Worm (Caenorhabditis elegans): ENCODE data around the gene scl-17.

Gene scl-17

ce11 chrII:1473481-1473880 is 28.5 kb downstream of the scl-17 start, which contains the start of gene H17B01.5:
Gene H17B01.5 (minus strand): TSS chrII:1473581.
- TF ChIP-seq sea-1 (GFP tag; conservative IDR thresholded peaks at IDR 0.05) = no peak

- no peak for TF ChIP-seq tbx-11 (GFP tag; IDR thresholded peaks at IDR 0.05)
- TF ChIP-seq F13C5.2 (tag; optimal IDR thresholded peaks at IDR 0.05) = no peak
- TF ChIP-seq ets-7 (tag; optimal IDR thresholded peaks at IDR 0.05) = no peak
- no peak for TF ChIP-seq ceh-36 (tag; optimal IDR thresholded peaks at IDR 0.05)
- TF ChIP-seq tbx-37 (GFP tag; conservative IDR thresholded peaks at IDR 0.05) = no peak
Observed at ce11 chrII:1474807-1475206, 29.8 kb downstream of the scl-17 start.

- TF ChIP-seq aly-1 (tag; optimal IDR thresholded peaks at IDR 0.05) = no peak
- TF ChIP-seq hnd-1 (tag; optimal IDR thresholded peaks at IDR 0.05) = no peak
- TF ChIP-seq sea-1 (GFP tag; conservative IDR thresholded peaks at IDR 0.05) = no peak
- TF ChIP-seq F13C5.2 (tag; optimal IDR thresholded peaks at IDR 0.05) = no peak
- no peak for TF ChIP-seq hmg-4 (GFP tag; optimal IDR thresholded peaks at IDR 0.05)
- TF ChIP-seq tra-4 (tag; optimal IDR thresholded peaks at IDR 0.05) = no peak
- no peak for TF ChIP-seq flt-1 (GFP tag; IDR thresholded peaks at IDR 0.05)
- no peak for TF ChIP-seq hmbx-1 (tag; optimal IDR thresholded peaks at IDR 0.05)
- TF ChIP-seq ets-7 (tag; optimal IDR thresholded peaks at IDR 0.05) = no peak
- no peak for TF ChIP-seq B0310.2 (tag; optimal IDR thresholded peaks at IDR 0.05)
- no peak for TF ChIP-seq tbx-37 (GFP tag; conservative IDR thresholded peaks at IDR 0.05)
- no peak for TF ChIP-seq ama-1 (optimal IDR thresholded peaks at IDR 0.05)
Observed at ce11 chrII:1475328-1475727, 30.3 kb downstream of the scl-17 start.

- TF ChIP-seq ets-7 (tag; optimal IDR thresholded peaks at IDR 0.05) (no peak), aly-1 (tag; optimal IDR thresholded peaks at IDR 0.05) (no peak), tbx-37 (GFP tag; conservative IDR thresholded peaks at IDR 0.05) (no peak), B0310.2 (tag; optimal IDR thresholded peaks at IDR 0.05) (no peak), hmg-4 (GFP tag; optimal IDR thresholded peaks at IDR 0.05) (no peak), tra-4 (tag; optimal IDR thresholded peaks at IDR 0.05) (no peak), pes-1 (GFP tag; IDR thresholded peaks at IDR 0.05) (no peak), ceh-36 (tag; optimal IDR thresholded peaks at IDR 0.05) (no peak), ama-1 (optimal IDR thresholded peaks at IDR 0.05) (no peak), sea-1 (GFP tag; conservative IDR thresholded peaks at IDR 0.05) (no peak)
Observed at ce11 chrII:1476016-1476415, 31.0 kb downstream of the scl-17 start.

- no peak for TF ChIP-seq pes-1 (GFP tag; IDR thresholded peaks at IDR 0.05)
- TF ChIP-seq flt-1 (GFP tag; IDR thresholded peaks at IDR 0.05) = no peak
- TF ChIP-seq ets-7 (tag; optimal IDR thresholded peaks at IDR 0.05) = no peak
- no peak for TF ChIP-seq B0310.2 (tag; optimal IDR thresholded peaks at IDR 0.05)
- no peak for TF ChIP-seq scrt-1 (GFP tag; IDR thresholded peaks at IDR 0.05)
- TF ChIP-seq aly-1 (tag; optimal IDR thresholded peaks at IDR 0.05) = no peak
- no peak for TF ChIP-seq ama-1 (optimal IDR thresholded peaks at IDR 0.05)
- TF ChIP-seq ceh-36 (tag; optimal IDR thresholded peaks at IDR 0.05) = no peak
- no peak for TF ChIP-seq tbx-11 (GFP tag; IDR thresholded peaks at IDR 0.05)
- TF ChIP-seq ceh-13 (GFP tag; optimal IDR thresholded peaks at IDR 0.05) = no peak
- TF ChIP-seq hnd-1 (tag; optimal IDR thresholded peaks at IDR 0.05) = no peak
- TF ChIP-seq sea-1 (GFP tag; conservative IDR thresholded peaks at IDR 0.05) = no peak
- TF ChIP-seq hmbx-1 (tag; optimal IDR thresholded peaks at IDR 0.05) = no peak
- TF ChIP-seq hmg-4 (GFP tag; optimal IDR thresholded peaks at IDR 0.05) = no peak
- no peak for TF ChIP-seq tbx-37 (GFP tag; conservative IDR thresholded peaks at IDR 0.05)
Observed at ce11 chrII:1477295-1477694, 32.3 kb downstream of the scl-17 start.

ce11 chrII:1477975-1478374 is 33.0 kb downstream of the scl-17 start:
- no peak for TF ChIP-seq hmbx-1 (tag; optimal IDR thresholded peaks at IDR 0.05)

ce11 chrII:1478522-1478921 is 33.5 kb downstream of the scl-17 start:
- TF ChIP-seq F13C5.2 (tag; optimal IDR thresholded peaks at IDR 0.05) = no peak
- no peak for TF ChIP-seq ets-7 (tag; optimal IDR thresholded peaks at IDR 0.05)
- TF ChIP-seq aly-1 (tag; optimal IDR thresholded peaks at IDR 0.05) = no peak
- TF ChIP-seq scrt-1 (GFP tag; IDR thresholded peaks at IDR 0.05) = no peak
- no peak for TF ChIP-seq tbx-37 (GFP tag; conservative IDR thresholded peaks at IDR 0.05)
- TF ChIP-seq B0310.2 (tag; optimal IDR thresholded peaks at IDR 0.05) = no peak
- TF ChIP-seq hnd-1 (tag; optimal IDR thresholded peaks at IDR 0.05) = no peak
- TF ChIP-seq sea-1 (GFP tag; conservative IDR thresholded peaks at IDR 0.05) = no peak
- no peak for TF ChIP-seq hmg-4 (GFP tag; optimal IDR thresholded peaks at IDR 0.05)
- no peak for TF ChIP-seq tbx-11 (GFP tag; IDR thresholded peaks at IDR 0.05)
- no peak for TF ChIP-seq flt-1 (GFP tag; IDR thresholded peaks at IDR 0.05)
- TF ChIP-seq ceh-36 (tag; optimal IDR thresholded peaks at IDR 0.05) = no peak
- TF ChIP-seq ama-1 (optimal IDR thresholded peaks at IDR 0.05) = no peak
- no peak for TF ChIP-seq ceh-13 (GFP tag; optimal IDR thresholded peaks at IDR 0.05)
- TF ChIP-seq hmbx-1 (tag; optimal IDR thresholded peaks at IDR 0.05) = no peak
- no peak for TF ChIP-seq pes-1 (GFP tag; IDR thresholded peaks at IDR 0.05)
- TF ChIP-seq tra-4 (tag; optimal IDR thresholded peaks at IDR 0.05) = no peak

ce11 chrII:1481660-1482059 is 36.6 kb downstream of the scl-17 start:
- TF ChIP-seq hmbx-1 (tag; optimal IDR thresholded peaks at IDR 0.05) = no peak
- TF ChIP-seq ets-7 (tag; optimal IDR thresholded peaks at IDR 0.05) = no peak
- TF ChIP-seq pes-1 (GFP tag; IDR thresholded peaks at IDR 0.05) = no peak
- no peak for TF ChIP-seq tbx-11 (GFP tag; IDR thresholded peaks at IDR 0.05)
- TF ChIP-seq ceh-13 (GFP tag; optimal IDR thresholded peaks at IDR 0.05) = no peak
- no peak for TF ChIP-seq ama-1 (optimal IDR thresholded peaks at IDR 0.05)

- no peak for TF ChIP-seq ama-1 (optimal IDR thresholded peaks at IDR 0.05)
- TF ChIP-seq scrt-1 (GFP tag; IDR thresholded peaks at IDR 0.05) = no peak
- no peak for TF ChIP-seq ceh-36 (tag; optimal IDR thresholded peaks at IDR 0.05)
- TF ChIP-seq tbx-11 (GFP tag; IDR thresholded peaks at IDR 0.05) = no peak
- no peak for TF ChIP-seq B0310.2 (tag; optimal IDR thresholded peaks at IDR 0.05)
- no peak for TF ChIP-seq aly-1 (tag; optimal IDR thresholded peaks at IDR 0.05)
- TF ChIP-seq hmg-4 (GFP tag; optimal IDR thresholded peaks at IDR 0.05) = no peak
- no peak for TF ChIP-seq ets-7 (tag; optimal IDR thresholded peaks at IDR 0.05)
- TF ChIP-seq flt-1 (GFP tag; IDR thresholded peaks at IDR 0.05) = no peak
- no peak for TF ChIP-seq F13C5.2 (tag; optimal IDR thresholded peaks at IDR 0.05)
- no peak for TF ChIP-seq tbx-37 (GFP tag; conservative IDR thresholded peaks at IDR 0.05)
- TF ChIP-seq tra-4 (tag; optimal IDR thresholded peaks at IDR 0.05) = no peak
- TF ChIP-seq sea-1 (GFP tag; conservative IDR thresholded peaks at IDR 0.05) = no peak
- no peak for TF ChIP-seq hnd-1 (tag; optimal IDR thresholded peaks at IDR 0.05)
- TF ChIP-seq ceh-13 (GFP tag; optimal IDR thresholded peaks at IDR 0.05) = no peak
- no peak for TF ChIP-seq pes-1 (GFP tag; IDR thresholded peaks at IDR 0.05)
- no peak for TF ChIP-seq hmbx-1 (tag; optimal IDR thresholded peaks at IDR 0.05)
Observed at ce11 chrII:1482419-1482818, 37.4 kb downstream of the scl-17 start.

Data from whole organism, early embryonic.